Fruit fly (Drosophila melanogaster): ENCODE measurements around the gene CG14258.

The CG14258 gene

DNA sequence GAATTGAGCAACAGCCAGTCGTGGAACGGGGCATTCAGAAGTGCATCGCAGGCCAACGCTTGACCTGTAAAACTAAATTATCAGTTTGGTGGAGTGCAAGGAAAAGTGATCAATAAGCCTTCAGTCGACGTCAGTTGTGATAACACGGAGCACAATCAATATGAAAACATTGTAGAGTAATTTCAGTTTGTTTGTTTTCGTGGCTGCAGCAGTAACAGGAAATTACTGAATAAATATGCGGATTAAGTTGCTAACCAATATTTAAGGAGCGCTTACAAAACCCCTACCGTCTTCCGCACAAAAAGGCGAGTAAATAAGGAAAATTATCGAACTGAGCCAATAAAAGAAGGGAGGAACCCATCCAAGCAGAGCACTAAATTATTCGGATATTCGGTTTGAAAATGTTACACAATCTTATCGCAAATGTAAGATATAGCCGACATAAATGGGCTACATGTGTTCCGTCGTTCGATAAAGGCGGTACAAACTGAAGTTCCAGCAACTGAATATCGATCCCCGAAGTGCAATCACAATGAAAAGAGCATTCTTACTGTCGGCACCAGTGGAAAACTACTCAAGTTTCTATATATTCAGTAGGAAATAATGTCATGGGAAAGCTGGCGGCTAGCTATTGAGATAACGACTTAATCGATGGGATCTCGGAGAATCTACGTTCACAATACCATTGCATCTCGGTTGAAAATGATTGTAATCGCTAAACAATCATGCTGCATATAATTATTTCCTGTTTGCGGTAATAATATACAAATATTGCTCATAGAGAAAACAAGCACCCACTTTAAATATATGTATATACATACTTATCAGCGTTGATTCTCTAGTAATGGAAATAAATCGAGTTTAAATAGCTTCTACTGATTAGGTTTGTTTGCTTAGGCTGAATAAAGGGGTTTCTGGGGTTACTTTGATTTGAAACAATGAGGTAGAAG is 43.0 kb downstream of the CG14258 start (continued):
- TF ChIP-seq CG16779 (tag; optimal IDR thresholded peaks at IDR 0.05) (peak; percentile 51), svp (GFP tag) (peak; percentile 39), Sox15 (GFP tag; optimal IDR thresholded peaks at IDR 0.05) (no peak), topi (GFP tag; optimal IDR thresholded peaks at IDR 0.05) (peak; percentile 22), CG34406 (GFP tag; optimal IDR thresholded peaks at IDR 0.05) (peak; percentile 68), CG31627 (GFP tag; optimal IDR thresholded peaks at IDR 0.05) (peak; percentile 6), Ets21C (GFP tag; optimal IDR thresholded peaks at IDR 0.05) (no peak), CG4318 (GFP tag; optimal IDR thresholded peaks at IDR 0.05) (no peak), spab (GFP tag; optimal IDR thresholded peaks at IDR 0.05) (peak; percentile 63), CG6276 (GFP tag; optimal IDR thresholded peaks at IDR 0.05) (no peak), CG11902 (GFP tag; optimal IDR thresholded peaks at IDR 0.05) (no peak), Eip93F (GFP tag; optimal IDR thresholded peaks at IDR 0.05) (no peak), Lpt (GFP tag; optimal IDR thresholded peaks at IDR 0.05) (no peak), pdm3 (GFP tag; optimal IDR thresholded peaks at IDR 0.05) (peak; percentile 55), CG9139 (GFP tag; optimal IDR thresholded peaks at IDR 0.05) (peak; percentile 62), CG6792 (GFP tag; optimal IDR thresholded peaks at IDR 0.05) (peak; percentile 77), CG6808 (GFP tag; optimal IDR thresholded peaks at IDR 0.05) (peak; percentile 65), CG1621 (tag; optimal IDR thresholded peaks at IDR 0.05) (peak; percentile 54), achi (GFP tag; optimal IDR thresholded peaks at IDR 0.05) (peak; percentile 41), Blimp-1 (GFP tag; optimal IDR thresholded peaks at IDR 0.05) (peak; percentile 22), vri (GFP tag; optimal IDR thresholded peaks at IDR 0.05) (peak; percentile 64), Eip75B (GFP tag; optimal IDR thresholded peaks at IDR 0.05) (peak; percentile 59), Hr39 (GFP tag; optimal IDR thresholded peaks at IDR 0.05) (no peak), CG10669 (GFP tag; optimal IDR thresholded peaks at IDR 0.05) (peak; percentile 70), CG10631 (GFP tag; optimal IDR thresholded peaks at IDR 0.05) (peak; percentile 56), CG8632 (GFP tag; optimal IDR thresholded peaks at IDR 0.05) (peak; percentile 72), CG8119 (GFP tag; IDR thresholded peaks at IDR 0.05) (no peak), Hr4 (GFP tag; optimal IDR thresholded peaks at IDR 0.05) (no peak), fkh (GFP tag; optimal IDR thresholded peaks at IDR 0.05) (peak; percentile 93), CG11294 (GFP tag; IDR thresholded peaks at IDR 0.05) (no peak)

DNA sequence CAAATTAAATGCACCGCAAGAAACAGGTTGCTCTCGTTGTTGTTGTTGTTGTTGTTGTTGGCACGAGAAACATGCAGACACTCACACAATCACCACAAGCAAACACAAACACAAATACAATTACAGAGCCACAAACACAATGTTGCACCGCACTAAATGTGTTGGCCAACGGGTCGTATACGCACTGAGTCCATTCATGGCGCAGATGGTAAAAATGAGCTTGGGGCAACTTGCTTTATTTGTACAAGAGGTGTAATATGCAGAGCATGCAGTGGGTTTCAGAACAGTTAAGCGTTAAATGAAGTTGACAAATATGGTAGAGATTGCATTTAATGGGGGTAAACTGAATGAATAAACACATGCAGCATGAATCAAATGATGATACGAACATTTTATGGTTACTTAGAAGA is 45.0 kb downstream of the CG14258 start:
- no peak for TF ChIP-seq Smox (GFP tag; optimal IDR thresholded peaks at IDR 0.05)
- TF ChIP-seq dac (GFP tag; optimal IDR thresholded peaks at IDR 0.05) = no peak
- TF ChIP-seq CG1621 (tag; optimal IDR thresholded peaks at IDR 0.05) = no peak
- no peak for TF ChIP-seq Hr4 (GFP tag; optimal IDR thresholded peaks at IDR 0.05)
- no peak for TF ChIP-seq CG6808 (GFP tag; optimal IDR thresholded peaks at IDR 0.05)
- peak; percentile 31; the same call in 1 of the 2 replicates for TF ChIP-seq CG15336 (GFP tag; IDR thresholded peaks at IDR 0.05)
- TF ChIP-seq eg (GFP tag; IDR thresholded peaks at IDR 0.05) = peak; percentile 13; the same call in 1 of the 3 replicates
- TF ChIP-seq CG6163 (GFP tag; IDR thresholded peaks at IDR 0.05) = no peak
- TF ChIP-seq fkh (GFP tag; optimal IDR thresholded peaks at IDR 0.05) = peak; percentile 87
- TF ChIP-seq CG11762 (GFP tag; optimal IDR thresholded peaks at IDR 0.05; ENCODE audit: insufficient read depth) = no peak
- TF ChIP-seq Eip78C (GFP tag) = peak; percentile 30
- TF ChIP-seq acj6 (GFP tag; optimal IDR thresholded peaks at IDR 0.05) = no peak
- TF ChIP-seq ss (GFP tag; optimal IDR thresholded peaks at IDR 0.05) = no peak
- peak; percentile 90 for TF ChIP-seq dsx (GFP tag; optimal IDR thresholded peaks at IDR 0.05; ENCODE audit: poor library complexity, severe bottlenecking)
- TF ChIP-seq net (GFP tag; optimal IDR thresholded peaks at IDR 0.05) = no peak
- no peak for TF ChIP-seq salr (GFP tag; optimal IDR thresholded peaks at IDR 0.05)
- peak; percentile 24 for TF ChIP-seq CG6854 (GFP tag; optimal IDR thresholded peaks at IDR 0.05)
- no peak for TF ChIP-seq CG6276 (GFP tag; optimal IDR thresholded peaks at IDR 0.05)
- no peak for TF ChIP-seq Hr39 (GFP tag; optimal IDR thresholded peaks at IDR 0.05)
- TF ChIP-seq spab (GFP tag; optimal IDR thresholded peaks at IDR 0.05) = no peak
